Fruit fly (Drosophila melanogaster) whole organism, embryonic: ENCODE results near the gene CG13476.

ENCODE experiments used
- ATbp ChIP-seq: fragments of 200-800 bp; sonication (Bioruptor generic); optimal IDR thresholded peaks from 2 replicates; lab custom pipeline; 2017; ENCODE audit warnings: missing biosample characterization, mild to moderate bottlenecking, missing genetic modification characterization, missing genetic modification reagents
- Adf1 ChIP-seq: fragments of 200-800 bp; sonication (Bioruptor generic); IDR thresholded peaks from 2 replicates; pipeline ENCODE4 v1.3.6; 2022; ENCODE audit warnings: missing biosample characterization, missing genetic modification characterization
- Bgb ChIP-seq: fragments of 200-800 bp; sonication (Bioruptor generic); IDR thresholded peaks from 2 replicates; pipeline ENCODE4 v1.3.6; 2022; ENCODE audit warnings: missing biosample characterization, missing genetic modification characterization; ENCODE audit not compliant: partially characterized antibody
- CG10147 ChIP-seq: fragments of 200-800 bp; sonication (Bioruptor generic); optimal IDR thresholded peaks from 2 replicates; lab custom pipeline; 2019; ENCODE audit warnings: missing biosample characterization, mild to moderate bottlenecking, missing genetic modification characterization, moderate library complexity
- CG11398 ChIP-seq: fragments of 200-800 bp; sonication (Bioruptor generic); optimal IDR thresholded peaks from 2 replicates; lab custom pipeline; 2016; ENCODE audit warnings: missing biosample characterization, missing genetic modification characterization
- CG13775 ChIP-seq: fragments of 200-800 bp; sonication (Bioruptor generic); optimal IDR thresholded peaks from 3 replicates; lab custom pipeline; 2017; ENCODE audit warnings: missing biosample characterization, mild to moderate bottlenecking, missing genetic modification characterization
- CG14860 ChIP-seq: fragments of 200-800 bp; sonication (Bioruptor generic); IDR thresholded peaks from 3 replicates; pipeline ENCODE4 v1.3.6; 2022; ENCODE audit warnings: missing biosample characterization, missing genetic modification characterization; ENCODE audit not compliant: partially characterized antibody
- CG15479 ChIP-seq: fragments of 200-800 bp; sonication (Bioruptor generic); optimal IDR thresholded peaks from 3 replicates; lab custom pipeline; 2019; ENCODE audit warnings: missing biosample characterization, mild to moderate bottlenecking, missing genetic modification characterization, moderate library complexity
- CG15696 ChIP-seq: fragments of 200-800 bp; sonication (Bioruptor generic); optimal IDR thresholded peaks from 2 replicates; lab custom pipeline; 2019; ENCODE audit warnings: missing biosample characterization, mild to moderate bottlenecking, missing genetic modification characterization, moderate library complexity
- CG16815 ChIP-seq: fragments of 200-800 bp; sonication (Bioruptor generic); optimal IDR thresholded peaks from 3 replicates; lab custom pipeline; 2017; ENCODE audit warnings: missing biosample characterization, mild to moderate bottlenecking, missing genetic modification characterization
- CG17186 ChIP-seq: fragments of 200-800 bp; sonication (Bioruptor generic); optimal IDR thresholded peaks from 3 replicates; lab custom pipeline; 2017; ENCODE audit warnings: missing biosample characterization, missing genetic modification reagents, missing genetic modification characterization
- CG17912 ChIP-seq: fragments of 200-800 bp; sonication (Bioruptor generic); optimal IDR thresholded peaks from 2 replicates; lab custom pipeline; 2018; ENCODE audit warnings: missing biosample characterization, mild to moderate bottlenecking, missing genetic modification characterization
- CG18011 ChIP-seq: fragments of 200-800 bp; sonication (Bioruptor generic); optimal IDR thresholded peaks from 2 replicates; lab custom pipeline; 2017; ENCODE audit warnings: missing biosample characterization, missing genetic modification characterization, mild to moderate bottlenecking, moderate library complexity, missing genotype
- CG18599 ChIP-seq: fragments of 200-800 bp; sonication (Bioruptor generic); optimal IDR thresholded peaks from 3 replicates; lab custom pipeline; 2017; ENCODE audit warnings: missing biosample characterization, missing genetic modification characterization, mild to moderate bottlenecking, moderate library complexity, missing genetic modification reagents
- CG31441 ChIP-seq: fragments of 200-800 bp; sonication (Bioruptor generic); IDR thresholded peaks from 2 replicates; pipeline ENCODE4 v1.3.6; 2022; ENCODE audit warnings: missing biosample characterization, missing genetic modification characterization
- CG32772 ChIP-seq: fragments of 200-800 bp; sonication (Bioruptor generic); IDR thresholded peaks from 2 replicates; pipeline ENCODE4 v1.3.6; 2022; ENCODE audit warnings: missing biosample characterization, missing genetic modification characterization
- CG34422 ChIP-seq: fragments of 200-800 bp; sonication (Bioruptor generic); IDR thresholded peaks from 3 replicates; pipeline ENCODE4 v1.3.6; 2022; ENCODE audit warnings: missing biosample characterization, missing genetic modification characterization
- CG3995 ChIP-seq: fragments of 200-800 bp; sonication (Bioruptor generic); optimal IDR thresholded peaks from 3 replicates; lab custom pipeline; 2016; ENCODE audit warnings: missing biosample characterization, missing genetic modification characterization
- CG4360 ChIP-seq: fragments of 200-800 bp; sonication (Bioruptor generic); IDR thresholded peaks from 2 replicates; pipeline ENCODE4 v1.3.6; 2022; ENCODE audit warnings: missing biosample characterization, missing genetic modification characterization
- CG43689 ChIP-seq: fragments of 200-800 bp; sonication (Bioruptor generic); IDR thresholded peaks from 2 replicates; pipeline ENCODE4 v1.3.6; 2022; ENCODE audit warnings: missing biosample characterization, missing genetic modification characterization
- CG7357 ChIP-seq: fragments of 200-800 bp; sonication (Bioruptor generic); IDR thresholded peaks from 3 replicates; pipeline ENCODE4 v1.3.6; 2022; ENCODE audit warnings: missing biosample characterization, missing genetic modification characterization
- CG7963 ChIP-seq: fragments of 200-800 bp; sonication (Bioruptor generic); IDR thresholded peaks from 3 replicates; pipeline ENCODE4 v1.3.6; 2022; ENCODE audit warnings: missing biosample characterization, missing genetic modification characterization; ENCODE audit not compliant: partially characterized antibody
- CG8388 ChIP-seq: fragments of 200-800 bp; sonication (Bioruptor generic); optimal IDR thresholded peaks from 2 replicates; lab custom pipeline; 2019; ENCODE audit warnings: missing biosample characterization, mild to moderate bottlenecking, missing genetic modification characterization, moderate library complexity
- CG8478 ChIP-seq: fragments of >200 bp; optimal IDR thresholded peaks from 2 replicates; lab custom pipeline; 2018
- CHES-1-like ChIP-seq: fragments of 200-800 bp; sonication (Bioruptor generic); optimal IDR thresholded peaks from 2 replicates; lab custom pipeline; 2016; ENCODE audit warnings: missing biosample characterization, missing genetic modification characterization
- Elba2 ChIP-seq: fragments of 200-800 bp; sonication (Bioruptor generic); optimal IDR thresholded peaks from 3 replicates; lab custom pipeline; 2016; ENCODE audit warnings: missing biosample characterization, missing genetic modification characterization
- HmgD ChIP-seq: fragments of 200-800 bp; sonication (Bioruptor generic); optimal IDR thresholded peaks from 3 replicates; lab custom pipeline; 2016; ENCODE audit warnings: missing biosample characterization, missing genetic modification characterization
- Hr3 ChIP-seq: fragments of 200-800 bp; sonication (Bioruptor generic); optimal IDR thresholded peaks from 3 replicates; lab custom pipeline; 2016; ENCODE audit warnings: missing biosample characterization, missing genetic modification characterization
- Med ChIP-seq: fragments of 200-800 bp; sonication (Bioruptor generic); peaks from one replicate; lab custom pipeline; 2016; ENCODE audit warnings: missing biosample characterization, missing genetic modification characterization, mild to moderate bottlenecking, inconsistent platforms, moderate library complexity
- NfI ChIP-seq: fragments of 200-800 bp; sonication (Bioruptor generic); optimal IDR thresholded peaks from 3 replicates; lab custom pipeline; 2018; ENCODE audit warnings: missing biosample characterization, mild to moderate bottlenecking, missing genetic modification characterization, moderate library complexity
- Sry-β ChIP-seq: fragments of 200-800 bp; sonication (Bioruptor generic); optimal IDR thresholded peaks from 2 replicates; lab custom pipeline; 2018; ENCODE audit warnings: missing biosample characterization, mild to moderate bottlenecking, missing genetic modification characterization, moderate library complexity
- Sry-δ ChIP-seq: fragments of 200-800 bp; sonication (Bioruptor generic); optimal IDR thresholded peaks from 2 replicates; lab custom pipeline; 2016; ENCODE audit warnings: missing biosample characterization, missing genetic modification characterization
- bowl ChIP-seq: fragments of 200-800 bp; sonication (Bioruptor generic); IDR thresholded peaks from 2 replicates; pipeline ENCODE4 v1.3.6; 2022; ENCODE audit warnings: missing biosample characterization, missing genetic modification characterization
- corto ChIP-seq: fragments of 200-800 bp; sonication (Bioruptor generic); optimal IDR thresholded peaks from 2 replicates; lab custom pipeline; 2016; ENCODE audit warnings: missing biosample characterization, mild to moderate bottlenecking, missing genetic modification characterization, moderate library complexity
- crp ChIP-seq, 2 experiments: fragments of 200-800 bp; sonication (Bioruptor generic); optimal IDR thresholded peaks; 2 replicates in 1 of 2; 3 replicates in 1 of 2; lab custom pipeline; 2017; ENCODE audit warnings: missing biosample characterization in 2 of 2, missing genetic modification characterization in 2 of 2, mild to moderate bottlenecking in 1 of 2, moderate library complexity in 1 of 2
- dimm ChIP-seq: fragments of 200-800 bp; sonication (Bioruptor generic); IDR thresholded peaks from 2 replicates; pipeline ENCODE4 v1.3.6; 2022; ENCODE audit warnings: missing biosample characterization, missing genetic modification characterization
- exex ChIP-seq: fragments of 200-800 bp; sonication (Bioruptor generic); optimal IDR thresholded peaks from 4 replicates; lab custom pipeline; 2018; ENCODE audit warnings: missing biosample characterization, mild to moderate bottlenecking, missing genetic modification characterization, moderate library complexity
- fru ChIP-seq: fragments of >200 bp; optimal IDR thresholded peaks from 2 replicates; lab custom pipeline; 2017
- fu2 ChIP-seq: fragments of 200-800 bp; sonication (Bioruptor generic); optimal IDR thresholded peaks from 2 replicates; lab custom pipeline; 2016; ENCODE audit warnings: missing biosample characterization, missing genetic modification characterization
- hbn ChIP-seq: fragments of 200-800 bp; sonication (Bioruptor generic); IDR thresholded peaks from 2 replicates; pipeline ENCODE4 v1.3.6; 2022; ENCODE audit warnings: missing biosample characterization, missing genetic modification characterization; ENCODE audit not compliant: partially characterized antibody
- hth ChIP-seq: fragments of >200 bp; optimal IDR thresholded peaks from 2 replicates; lab custom pipeline; 2017; ENCODE audit warnings: inconsistent platforms
- ind ChIP-seq: fragments of 200-800 bp; sonication (Bioruptor generic); optimal IDR thresholded peaks from 3 replicates; lab custom pipeline; 2016; ENCODE audit warnings: missing biosample characterization, missing genetic modification characterization
- jing ChIP-seq: fragments of 200-800 bp; sonication (Bioruptor generic); optimal IDR thresholded peaks from 2 replicates; lab custom pipeline; 2018; ENCODE audit warnings: missing biosample characterization, mild to moderate bottlenecking, missing genetic modification characterization
- onecut ChIP-seq: fragments of 200-800 bp; sonication (Bioruptor generic); IDR thresholded peaks from 2 replicates; pipeline ENCODE4 v1.3.6; 2022; ENCODE audit warnings: missing biosample characterization, missing genetic modification characterization
- otp ChIP-seq: fragments of 200-800 bp; sonication (Bioruptor generic); IDR thresholded peaks from 3 replicates; pipeline ENCODE4, ENCODE4 v1.3.6; 2022; ENCODE audit warnings: missing biosample characterization, missing genetic modification characterization
- row ChIP-seq: fragments of 200-800 bp; sonication (Bioruptor generic); IDR thresholded peaks from 3 replicates; pipeline ENCODE4 v1.3.6; 2022; ENCODE audit warnings: missing biosample characterization, missing genetic modification characterization
- salm ChIP-seq: fragments of 200-800 bp; sonication (Bioruptor generic); optimal IDR thresholded peaks from 2 replicates; lab custom pipeline; 2018; ENCODE audit warnings: missing biosample characterization, mild to moderate bottlenecking, missing genetic modification characterization
- so ChIP-seq: fragments of 200-800 bp; sonication (Bioruptor generic); IDR thresholded peaks from 3 replicates; pipeline ENCODE4 v1.3.6; 2022; ENCODE audit warnings: missing biosample characterization, missing genetic modification characterization
- stc ChIP-seq: fragments of 200-800 bp; sonication (Bioruptor generic); IDR thresholded peaks from 2 replicates; pipeline ENCODE4 v1.3.6; 2022; ENCODE audit warnings: missing biosample characterization, missing genetic modification characterization
- unc-4 ChIP-seq: fragments of 200-800 bp; sonication (Bioruptor generic); IDR thresholded peaks from 2 replicates; pipeline ENCODE4 v1.3.6; 2022; ENCODE audit warnings: missing biosample characterization, missing genetic modification characterization; ENCODE audit not compliant: partially characterized antibody

CG13476 gene

dm6 chr3L:14665802-14666351 is 39.4 kb upstream of the CG13476 start (continued):
- TF ChIP-seq stc (GFP tag; lab: Robert Waterston, UW) (peak; percentile 83), exex (tag; lab: Kevin White, UChicago) (peak; percentile 8), CG17186 (GFP tag; lab: Kevin White, UChicago) (no peak), CG3995 (GFP tag; lab: Kevin White, UChicago) (peak; percentile 5), dimm (GFP tag; lab: Robert Waterston, UW) (peak; percentile 71), crp (GFP tag; optimal IDR thresholded peaks at IDR 0.05; lab: Kevin White, UChicago) (peak in 1 of 2 experiments; percentile 39), Adf1 (GFP tag; lab: Robert Waterston, UW) (no peak), onecut (GFP tag; lab: Robert Waterston, UW) (peak; percentile 88), otp (peak; percentile 91), hbn (GFP tag; lab: Robert Waterston, UW) (no peak), NfI (GFP tag; lab: Kevin White, UChicago) (peak; percentile 86), row (peak; percentile 93), Med (GFP tag; lab: Kevin White, UChicago) (peak; percentile 99), CG4360 (GFP tag; lab: Robert Waterston, UW) (0 out of 2 replicates have a peak, but pooled peaks have one; percentile 15), CHES-1-like (peak; percentile 86), salm (peak; percentile 81), CG10147 (peak; percentile 88), CG32772 (GFP tag; lab: Robert Waterston, UW) (peak; percentile 85), CG8478 (lab: Kevin White, UChicago) (no peak), Bgb (GFP tag; lab: Robert Waterston, UW) (no peak), corto (GFP tag; lab: Kevin White, UChicago) (no peak), Elba2 (GFP tag; lab: Kevin White, UChicago) (peak; percentile 23), Sry-β (peak; percentile 52), CG13775 (GFP tag; lab: Kevin White, UChicago) (peak; percentile 83), CG15479 (GFP tag; lab: Kevin White, UChicago) (no peak), CG18011 (peak; percentile 61), unc-4 (GFP tag; lab: Robert Waterston, UW) (no peak), ind (peak; percentile 80), CG7963 (GFP tag; lab: Robert Waterston, UW) (no peak), fru (no peak), CG17912 (GFP tag; lab: Kevin White, UChicago) (peak; percentile 68), so (GFP tag; lab: Robert Waterston, UW) (peak; percentile 85), bowl (GFP tag; lab: Robert Waterston, UW) (0 out of 2 replicates have a peak, but pooled peaks have one; percentile 57), CG7357 (GFP tag; lab: Robert Waterston, UW) (peak; percentile 48; the same call in 2 of the 3 replicates), CG16815 (peak; percentile 83), Hr3 (GFP tag; lab: Kevin White, UChicago) (peak; percentile 81), hth (lab: Kevin White, UChicago) (no peak), jing (GFP tag; lab: Kevin White, UChicago) (peak; percentile 80), CG8388 (GFP tag; lab: Kevin White, UChicago) (peak; percentile 85), CG15696 (tag; lab: Kevin White, UChicago) (peak; percentile 88), CG11398 (GFP tag; lab: Kevin White, UChicago) (peak; percentile 84), Sry-δ (GFP tag; lab: Kevin White, UChicago) (peak; percentile 50), ATbp (peak; percentile 89), HmgD (GFP tag; lab: Kevin White, UChicago) (peak; percentile 76), fu2 (GFP tag; lab: Kevin White, UChicago) (peak; percentile 81), CG34422 (GFP tag; lab: Robert Waterston, UW) (peak; percentile 75), CG18599 (GFP tag; lab: Kevin White, UChicago) (peak; percentile 94), CG31441 (GFP tag; lab: Robert Waterston, UW) (peak; percentile 93), CG14860 (GFP tag; lab: Robert Waterston, UW) (no peak), CG43689 (GFP tag; lab: Robert Waterston, UW) (no peak; the same call in 1 of the 2 replicates)
